Fruit fly (Drosophila melanogaster) whole organism, wandering third instar larva: Measurements from ENCODE around the gene CG8319.
A peak's percentile ranks its signal among the peaks of the same experiment; 100 is the strongest.

Source experiments
- Abd-B ChIP-seq: fragments of >200 bp; optimal IDR thresholded peaks from 2 replicates; lab custom pipeline; 2017; ENCODE audit warnings: missing biosample characterization, missing genetic modification characterization
- CG32264 ChIP-seq: fragments of 200-800 bp; sonication (Bioruptor generic); optimal IDR thresholded peaks from 2 replicates; lab custom pipeline; 2016; ENCODE audit warnings: missing biosample characterization, missing genetic modification characterization
- CG9705 ChIP-seq: fragments of 200-800 bp; sonication (Bioruptor generic); optimal IDR thresholded peaks from 2 replicates; lab custom pipeline; 2018; ENCODE audit warnings: missing biosample characterization, mild to moderate bottlenecking, missing genetic modification characterization
- CrebA ChIP-seq: fragments of 200-800 bp; sonication (Bioruptor generic); optimal IDR thresholded peaks from 2 replicates; lab custom pipeline; 2016; ENCODE audit warnings: missing biosample characterization, mild to moderate bottlenecking, missing genetic modification characterization, borderline replicate concordance
- Dfd ChIP-seq: fragments of >200 bp; optimal IDR thresholded peaks from 2 replicates; lab custom pipeline; 2017; ENCODE audit warnings: missing biosample characterization, missing genetic modification characterization
- Dif ChIP-seq: fragments of 200-275, 200-300 bp; sonication (Bioruptor generic); optimal IDR thresholded peaks from 2 replicates; lab custom pipeline; 2018; ENCODE audit warnings: missing biosample characterization, missing genetic modification characterization; ENCODE audit not compliant: partially characterized antibody
- GATAd ChIP-seq: sonication (Bioruptor generic); optimal IDR thresholded peaks from 2 replicates; lab custom pipeline; 2016; ENCODE audit warnings: missing biosample characterization, missing genetic modification characterization
- HLH106 ChIP-seq: fragments of 200-800 bp; optimal IDR thresholded peaks from 3 replicates; lab custom pipeline; 2019; ENCODE audit warnings: missing biosample characterization, mild to moderate bottlenecking, missing genetic modification characterization, moderate library complexity
- Hnf4 ChIP-seq: fragments of 200-800 bp; sonication (Bioruptor generic); optimal IDR thresholded peaks from 2 replicates; lab custom pipeline; 2016; ENCODE audit warnings: missing biosample characterization, mild to moderate bottlenecking, missing genetic modification characterization
- Hr78 ChIP-seq: fragments of >200 bp; optimal IDR thresholded peaks from 2 replicates; lab custom pipeline; 2017; ENCODE audit warnings: missing biosample characterization, missing genetic modification characterization
- Hr83 ChIP-seq: fragments of 200-300 bp; sonication (Bioruptor generic); optimal IDR thresholded peaks from 2 replicates; lab custom pipeline; 2016; ENCODE audit warnings: missing biosample characterization, mild to moderate bottlenecking, missing genetic modification characterization, moderate library complexity; ENCODE audit not compliant: poor library complexity, severe bottlenecking
- Jra ChIP-seq: sonication (Bioruptor generic); optimal IDR thresholded peaks from 2 replicates; lab custom pipeline; 2016; ENCODE audit warnings: missing biosample characterization, missing genetic modification characterization
- Mio ChIP-seq: sonication (Bioruptor generic); optimal IDR thresholded peaks from 2 replicates; lab custom pipeline; 2016; ENCODE audit warnings: missing biosample characterization, missing genetic modification characterization
- Myc ChIP-seq: fragments of >200 bp; optimal IDR thresholded peaks from 2 replicates; lab custom pipeline; 2017
- N ChIP-seq: fragments of >200 bp; optimal IDR thresholded peaks from 2 replicates; lab custom pipeline; 2018; ENCODE audit warnings: missing biosample characterization, missing external identifiers, missing genetic modification characterization
- OdsH ChIP-seq: fragments of 200-800 bp; sonication (Bioruptor generic); optimal IDR thresholded peaks from 2 replicates; lab custom pipeline; 2016; ENCODE audit warnings: missing biosample characterization, mild to moderate bottlenecking, missing genetic modification characterization
- Rel ChIP-seq, 2 experiments: fragments of 200-800 bp; sonication (Bioruptor generic) in 1 of 2; optimal IDR thresholded peaks; 2 replicates in 1 of 2; 3 replicates in 1 of 2; lab custom pipeline; 2016 to 2019; ENCODE audit warnings: mild to moderate bottlenecking in 2 of 2, missing biosample characterization in 2 of 2, missing genetic modification characterization in 2 of 2, moderate library complexity in 1 of 2
- Sp1 ChIP-seq: fragments of 200-800 bp; sonication (Bioruptor generic); optimal IDR thresholded peaks from 3 replicates; lab custom pipeline; 2019; ENCODE audit warnings: missing biosample characterization, mild to moderate bottlenecking, missing genetic modification characterization, moderate library complexity
- Vsx2 ChIP-seq: fragments of 200-300, 225-300 bp; sonication (Bioruptor generic); optimal IDR thresholded peaks from 2 replicates; lab custom pipeline; 2018; ENCODE audit warnings: missing biosample characterization, missing genetic modification characterization; ENCODE audit not compliant: partially characterized antibody
- br ChIP-seq: fragments of 200-800 bp; sonication (Bioruptor generic); optimal IDR thresholded peaks from 2 replicates; lab custom pipeline; 2016; ENCODE audit warnings: missing biosample characterization, missing genetic modification characterization
- brk ChIP-seq: fragments of 200-800 bp; sonication (Bioruptor generic); optimal IDR thresholded peaks from 2 replicates; lab custom pipeline; 2016; ENCODE audit warnings: missing biosample characterization, mild to moderate bottlenecking, missing genetic modification characterization
- dl ChIP-seq, 2 experiments: fragments of 175-275, 200-275 bp in 1 of 2; fragments of 200-275 bp in 1 of 2; sonication (Bioruptor generic); optimal IDR thresholded peaks; lab custom pipeline; 2018; ENCODE audit warnings: mild to moderate bottlenecking in 2 of 2, missing biosample characterization in 2 of 2, missing genetic modification characterization in 2 of 2, moderate library complexity in 2 of 2; ENCODE audit not compliant: partially characterized antibody in 2 of 2, insufficient read depth in 1 of 2
- dmrt93B ChIP-seq: fragments of 200-800 bp; sonication (Bioruptor generic); optimal IDR thresholded peaks from 2 replicates; lab custom pipeline; 2018; ENCODE audit warnings: missing biosample characterization, mild to moderate bottlenecking, missing genetic modification characterization
- dsf ChIP-seq: sonication (Bioruptor generic); optimal IDR thresholded peaks from 2 replicates; lab custom pipeline; 2016; ENCODE audit warnings: missing biosample characterization, missing genetic modification characterization, borderline replicate concordance
- ey ChIP-seq: fragments of 200-800 bp; sonication (Bioruptor generic); optimal IDR thresholded peaks from 2 replicates; lab custom pipeline; 2016; ENCODE audit warnings: missing biosample characterization, missing genetic modification characterization
- foxo ChIP-seq, 2 experiments: fragments of 200-800 bp; sonication (Bioruptor generic); optimal IDR thresholded peaks; 2 replicates in 1 of 2; 3 replicates in 1 of 2; lab custom pipeline; 2016 to 2017; ENCODE audit warnings: missing biosample characterization in 2 of 2, missing genetic modification characterization in 2 of 2
- fru ChIP-seq: fragments of 200-800 bp; sonication (Bioruptor generic); optimal IDR thresholded peaks from 3 replicates; lab custom pipeline; 2016; ENCODE audit warnings: missing biosample characterization, mild to moderate bottlenecking, missing genetic modification characterization
- h ChIP-seq: fragments of 200-800 bp; sonication (Bioruptor generic); optimal IDR thresholded peaks from 3 replicates; lab custom pipeline; 2016; ENCODE audit warnings: missing biosample characterization, mild to moderate bottlenecking, missing genetic modification characterization
- jim ChIP-seq: fragments of 175-275, 200-325 bp; sonication (Bioruptor generic); optimal IDR thresholded peaks from 2 replicates; lab custom pipeline; 2016; ENCODE audit warnings: missing biosample characterization, mild to moderate bottlenecking, missing genetic modification characterization
- lola ChIP-seq: fragments of >200 bp; optimal IDR thresholded peaks from 2 replicates; lab custom pipeline; 2017; ENCODE audit warnings: missing biosample characterization, missing genetic modification characterization
- pan ChIP-seq: fragments of >200 bp; optimal IDR thresholded peaks from 2 replicates; lab custom pipeline; 2017
- psq ChIP-seq: fragments of 200-800 bp; sonication (Bioruptor generic); optimal IDR thresholded peaks from 3 replicates; lab custom pipeline; 2017; ENCODE audit warnings: missing biosample characterization, mild to moderate bottlenecking, missing genetic modification characterization, moderate library complexity
- rgr ChIP-seq: fragments of 200-800 bp; sonication (Bioruptor generic); optimal IDR thresholded peaks from 3 replicates; lab custom pipeline; 2016; ENCODE audit warnings: missing biosample characterization, mild to moderate bottlenecking, missing genetic modification characterization
- sage ChIP-seq: fragments of 200-800 bp; sonication (Bioruptor generic); optimal IDR thresholded peaks from 2 replicates; lab custom pipeline; 2016; ENCODE audit warnings: missing biosample characterization, mild to moderate bottlenecking, missing genetic modification characterization
- sv ChIP-seq: fragments of 200-800 bp; sonication (Bioruptor generic); optimal IDR thresholded peaks from 3 replicates; lab custom pipeline; 2016; ENCODE audit warnings: missing biosample characterization, missing genetic modification characterization
- tai ChIP-seq: sonication (Bioruptor generic); optimal IDR thresholded peaks from 2 replicates; lab custom pipeline; 2016; ENCODE audit warnings: missing biosample characterization, missing genetic modification characterization
- usp ChIP-seq: fragments of >200 bp; optimal IDR thresholded peaks from 2 replicates; lab custom pipeline; 2017; ENCODE audit warnings: missing biosample characterization, missing genetic modification characterization
- woc ChIP-seq: sonication (Bioruptor generic); optimal IDR thresholded peaks from 2 replicates; lab custom pipeline; 2016; ENCODE audit warnings: missing biosample characterization, mild to moderate bottlenecking, missing genetic modification characterization

CG8319 gene

dm6 chr3R:9626880-9627401, at the start of gene CG8319, which contains the start of gene CG9427:
Gene CG8319, plus strand, starts transcription at chr3R:9627321.
Gene CG9427, minus strand, starts transcription at chr3R:9626930.
- TF ChIP-seq Vsx2 (GFP tag; lab: Kevin White, UChicago), result no peak
- no peak for TF ChIP-seq Rel (GFP tag; optimal IDR thresholded peaks at IDR 0.05; lab: Kevin White, UChicago)
- TF ChIP-seq Rel (tag; optimal IDR thresholded peaks at IDR 0.05; lab: Kevin White, UChicago), result peak; percentile 39
- peak; percentile 61 for TF ChIP-seq ey
- no peak for TF ChIP-seq dl (GFP tag; optimal IDR thresholded peaks at IDR 0.05; lab: Kevin White, UChicago; ENCODE audit: insufficient read depth in 1 of 2, partially characterized antibody in 2 of 2)
- peak; percentile 73 for TF ChIP-seq rgr (GFP tag; lab: Kevin White, UChicago)
- peak; percentile 42 for TF ChIP-seq psq (GFP tag; lab: Kevin White, UChicago)
- TF ChIP-seq CG9705 (GFP tag; lab: Kevin White, UChicago), result peak; percentile 8
- TF ChIP-seq pan, result no peak
- TF ChIP-seq foxo (GFP tag; optimal IDR thresholded peaks at IDR 0.05; lab: Kevin White, UChicago), result peak in 1 of 2 experiments; percentile 73
- peak; percentile 60 for TF ChIP-seq br (GFP tag; lab: Kevin White, UChicago)
- TF ChIP-seq woc (GFP tag; lab: Kevin White, UChicago), result peak; percentile 25
- peak; percentile 79 for TF ChIP-seq Hnf4 (GFP tag; lab: Kevin White, UChicago)
- TF ChIP-seq brk (GFP tag; lab: Kevin White, UChicago), result peak; percentile 58
- peak; percentile 6 for TF ChIP-seq sage
- TF ChIP-seq dsf (GFP tag; lab: Kevin White, UChicago), result no peak
- no peak for TF ChIP-seq Hr78 (GFP tag; lab: Kevin White, UChicago)
- peak; percentile 62 for TF ChIP-seq HLH106 (tag; lab: Kevin White, UChicago)
- TF ChIP-seq h (GFP tag; lab: Kevin White, UChicago), result peak; percentile 75
- no peak for TF ChIP-seq usp (GFP tag; lab: Kevin White, UChicago)
- TF ChIP-seq Sp1 (GFP tag; lab: Kevin White, UChicago), result peak; percentile 59
- peak; percentile 45 for TF ChIP-seq OdsH (GFP tag; lab: Kevin White, UChicago)
- peak; percentile 84 for TF ChIP-seq Jra (GFP tag; lab: Kevin White, UChicago)
- TF ChIP-seq Myc (lab: Kevin White, UChicago), result no peak
- peak; percentile 48 for TF ChIP-seq sv (GFP tag; lab: Kevin White, UChicago)
- TF ChIP-seq fru, result peak; percentile 60

dm6 chr3R:9577382-9578137, 49.6 kb upstream of the CG8319 start, which contains the start of the genes Kap-alpha3 and Son:
Gene Kap-alpha3, minus strand, starts transcription at chr3R:9577733.
Gene Son, plus strand, starts transcription at chr3R:9578042.
- TF ChIP-seq dl (GFP tag; optimal IDR thresholded peaks at IDR 0.05; lab: Kevin White, UChicago; ENCODE audit: insufficient read depth in 1 of 2, partially characterized antibody in 2 of 2), result no peak
- TF ChIP-seq Mio (GFP tag; lab: Kevin White, UChicago), result peak; percentile 79
- peak; percentile 83 for TF ChIP-seq Hr83
- TF ChIP-seq psq (GFP tag; lab: Kevin White, UChicago), result peak; percentile 80
- TF ChIP-seq Abd-B (GFP tag; lab: Kevin White, UChicago), result no peak
- TF ChIP-seq CG32264 (GFP tag; lab: Kevin White, UChicago), result peak; percentile 84
- peak; percentile 91 for TF ChIP-seq sv (GFP tag; lab: Kevin White, UChicago)
- TF ChIP-seq brk (GFP tag; lab: Kevin White, UChicago), result no peak
- no peak for TF ChIP-seq N (GFP tag; lab: Kevin White, UChicago)
- no peak for TF ChIP-seq Dif (GFP tag; lab: Kevin White, UChicago)
- TF ChIP-seq Hr78 (GFP tag; lab: Kevin White, UChicago), result no peak
- peak; percentile 86 for TF ChIP-seq ey
- peak; percentile 90 for TF ChIP-seq HLH106 (tag; lab: Kevin White, UChicago)
- TF ChIP-seq sage, result peak; percentile 65
- TF ChIP-seq h (GFP tag; lab: Kevin White, UChicago), result peak; percentile 92
- TF ChIP-seq CG9705 (GFP tag; lab: Kevin White, UChicago), result peak; percentile 95
- peak; percentile 94 for TF ChIP-seq rgr (GFP tag; lab: Kevin White, UChicago)
- TF ChIP-seq Myc (lab: Kevin White, UChicago), result peak; percentile 80
- TF ChIP-seq GATAd, result peak; percentile 33
- TF ChIP-seq tai (GFP tag; lab: Kevin White, UChicago), result no peak
- TF ChIP-seq br (GFP tag; lab: Kevin White, UChicago), result peak; percentile 91
- TF ChIP-seq OdsH (GFP tag; lab: Kevin White, UChicago), result peak; percentile 82
- TF ChIP-seq Rel (GFP tag; optimal IDR thresholded peaks at IDR 0.05; lab: Kevin White, UChicago), result no peak
- TF ChIP-seq Rel (tag; optimal IDR thresholded peaks at IDR 0.05; lab: Kevin White, UChicago), result peak; percentile 90
- TF ChIP-seq woc (GFP tag; lab: Kevin White, UChicago), result peak; percentile 93
- peak; percentile 96 for TF ChIP-seq dmrt93B (GFP tag; lab: Kevin White, UChicago)
- TF ChIP-seq lola (GFP tag; lab: Kevin White, UChicago), result no peak
- TF ChIP-seq fru, result peak; percentile 91
- no peak for TF ChIP-seq Dfd (GFP tag; lab: Kevin White, UChicago)
- TF ChIP-seq usp (GFP tag; lab: Kevin White, UChicago), result no peak
- TF ChIP-seq pan, result no peak
- TF ChIP-seq Hnf4 (GFP tag; lab: Kevin White, UChicago), result peak; percentile 93
- peak; percentile 88 for TF ChIP-seq Jra (GFP tag; lab: Kevin White, UChicago)
- TF ChIP-seq foxo (GFP tag; optimal IDR thresholded peaks at IDR 0.05; lab: Kevin White, UChicago), result peak; percentile 58 to 92
- TF ChIP-seq jim (GFP tag; lab: Kevin White, UChicago), result no peak
- TF ChIP-seq dsf (GFP tag; lab: Kevin White, UChicago), result peak; percentile 82
- TF ChIP-seq Sp1 (GFP tag; lab: Kevin White, UChicago), result peak; percentile 91
- no peak for TF ChIP-seq Vsx2 (GFP tag; lab: Kevin White, UChicago)
- TF ChIP-seq CrebA, result no peak
